Fruit fly (Drosophila melanogaster): Measurements from ENCODE around the gene CG42238.

The CG42238 gene

DNA sequence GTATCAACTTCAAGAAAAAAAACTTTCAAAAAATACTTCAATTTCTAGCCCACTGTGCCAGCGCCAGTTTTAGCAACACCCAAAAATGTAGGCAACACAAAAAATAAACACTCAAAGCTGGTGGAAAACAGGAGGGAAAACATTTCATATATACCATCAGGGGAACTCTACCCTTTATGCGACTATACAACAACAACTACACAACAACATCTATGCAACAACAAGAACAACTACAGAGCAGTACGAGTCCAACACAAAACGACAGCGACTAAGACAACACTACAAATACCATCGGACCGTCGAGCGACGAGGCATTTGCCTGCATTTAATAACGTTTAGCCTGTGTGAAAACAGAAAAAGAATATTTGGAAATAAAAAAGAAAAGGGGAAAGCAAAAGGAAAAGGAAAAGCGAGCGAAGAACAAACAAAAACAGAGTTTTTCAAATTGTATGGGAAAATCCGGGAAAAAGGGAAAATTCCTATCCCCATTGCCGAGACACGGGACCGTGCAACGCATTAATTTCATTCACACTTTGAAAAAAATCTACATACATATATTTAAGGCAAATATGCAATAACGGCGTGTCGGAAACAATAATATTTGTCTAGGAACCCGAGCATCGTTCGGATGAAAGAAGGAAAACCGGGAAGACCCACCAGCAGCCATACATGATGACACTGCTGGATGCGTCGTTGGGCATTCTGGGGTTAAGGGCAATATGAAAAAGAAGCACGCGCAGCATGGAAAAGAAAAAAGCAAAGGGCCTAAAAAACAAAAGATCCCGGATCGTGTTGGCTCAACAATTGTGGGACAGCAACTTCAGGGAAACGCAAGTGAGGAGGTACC is 57.1 kb downstream of the CG42238 start (continued):
- TF ChIP-seq HLH4C (GFP tag; IDR thresholded peaks at IDR 0.05; ENCODE audit: partially characterized antibody) (no peak), NFAT (GFP tag; IDR thresholded peaks at IDR 0.05) (no peak), Optix (GFP tag; IDR thresholded peaks at IDR 0.05) (no peak), zf30C (GFP tag; optimal IDR thresholded peaks at IDR 0.05) (peak; percentile 61), sens (GFP tag) (peak; percentile 32), lola (GFP tag; optimal IDR thresholded peaks at IDR 0.05) (no peak), CG9727 (GFP tag; optimal IDR thresholded peaks at IDR 0.05) (no peak), btn (GFP tag; optimal IDR thresholded peaks at IDR 0.05) (no peak), CG4404 (GFP tag; IDR thresholded peaks at IDR 0.05) (no peak), CG7556 (GFP tag; optimal IDR thresholded peaks at IDR 0.05) (no peak), CG12942 (GFP tag; optimal IDR thresholded peaks at IDR 0.05) (no peak), sqz (GFP tag; optimal IDR thresholded peaks at IDR 0.05) (peak; percentile 25), CG17829 (tag; optimal IDR thresholded peaks at IDR 0.05) (no peak), CG4424 (GFP tag; optimal IDR thresholded peaks at IDR 0.05) (no peak), Bdp1 (GFP tag; optimal IDR thresholded peaks at IDR 0.05) (no peak), nom (GFP tag; optimal IDR thresholded peaks at IDR 0.05) (no peak), kni (GFP tag; optimal IDR thresholded peaks at IDR 0.05) (peak; percentile 29), luna (GFP tag; optimal IDR thresholded peaks at IDR 0.05) (no peak), CrebB (tag; optimal IDR thresholded peaks at IDR 0.05) (no peak), onecut (GFP tag; IDR thresholded peaks at IDR 0.05) (no peak), az2 (GFP tag; optimal IDR thresholded peaks at IDR 0.05) (no peak), lbe (GFP tag; optimal IDR thresholded peaks at IDR 0.05) (no peak), grn (GFP tag; optimal IDR thresholded peaks at IDR 0.05) (no peak), Sry-β (GFP tag; optimal IDR thresholded peaks at IDR 0.05) (no peak), vnd (GFP tag; IDR thresholded peaks at IDR 0.05; ENCODE audit: partially characterized antibody) (no peak), Ptx1 (GFP tag; IDR thresholded peaks at IDR 0.05) (no peak), odd (GFP tag; optimal IDR thresholded peaks at IDR 0.05) (no peak), CG14710 (tag; optimal IDR thresholded peaks at IDR 0.05) (no peak), Oaz (GFP tag; IDR thresholded peaks at IDR 0.05) (no peak), CG2199 (GFP tag; IDR thresholded peaks at IDR 0.05) (peak; percentile 98), CG8388 (GFP tag; optimal IDR thresholded peaks at IDR 0.05) (no peak), twi (tag; optimal IDR thresholded peaks at IDR 0.05) (peak; percentile 0), Hr51 (GFP tag; optimal IDR thresholded peaks at IDR 0.05) (no peak), CG32772 (GFP tag; IDR thresholded peaks at IDR 0.05) (no peak), Hr39 (optimal IDR thresholded peaks at IDR 0.05) (no peak), tna (GFP tag; IDR thresholded peaks at IDR 0.05; ENCODE audit: partially characterized antibody) (no peak), caup (GFP tag; optimal IDR thresholded peaks at IDR 0.05; ENCODE audit: severe bottlenecking) (no peak)

DNA sequence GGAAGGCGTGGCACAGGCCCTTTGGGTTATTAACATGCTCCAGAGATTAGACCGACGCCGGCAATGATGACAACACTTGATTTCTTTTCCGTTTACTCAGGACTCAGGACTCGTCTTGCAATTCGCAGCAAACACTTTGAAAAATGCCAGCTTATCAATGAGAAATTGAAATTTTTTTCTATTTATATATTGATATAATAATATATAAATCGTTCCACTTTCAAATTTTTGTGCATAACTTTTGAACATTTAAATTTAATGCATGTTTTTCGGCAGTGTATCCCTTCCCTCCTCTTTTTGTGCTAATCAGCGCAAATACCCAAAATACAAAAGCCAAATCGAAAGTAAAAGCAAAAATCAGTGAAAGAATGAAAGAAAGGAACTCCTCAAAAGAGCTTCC is 60.4 kb downstream of the CG42238 start:
- TF ChIP-seq emc (GFP tag; optimal IDR thresholded peaks at IDR 0.05) (no peak), CG12942 (GFP tag; optimal IDR thresholded peaks at IDR 0.05) (no peak), Drgx (GFP tag; IDR thresholded peaks at IDR 0.05) (no peak), CG2678 (tag; optimal IDR thresholded peaks at IDR 0.05) (peak; percentile 38), phol (tag; optimal IDR thresholded peaks at IDR 0.05) (peak; percentile 10), CG11695 (GFP tag; IDR thresholded peaks at IDR 0.05) (no peak), Elba2 (GFP tag; optimal IDR thresholded peaks at IDR 0.05) (no peak), Ptx1 (GFP tag; IDR thresholded peaks at IDR 0.05) (peak; percentile 37; the same call in 1 of the 2 replicates), HHEX (GFP tag; optimal IDR thresholded peaks at IDR 0.05) (peak; percentile 11), CG10366 (GFP tag; IDR thresholded peaks at IDR 0.05) (0 out of 2 replicates have a peak, but pooled peaks have one; percentile 14), PHDP (tag; optimal IDR thresholded peaks at IDR 0.05) (peak; percentile 13), Aef1 (GFP tag; IDR thresholded peaks at IDR 0.05) (no peak), Hr51 (GFP tag; optimal IDR thresholded peaks at IDR 0.05) (peak in 1 of 2 experiments; percentile 45), inv (GFP tag; IDR thresholded peaks at IDR 0.05; ENCODE audit: partially characterized antibody) (no peak), CG15601 (tag; optimal IDR thresholded peaks at IDR 0.05) (peak; percentile 4), CG30403 (GFP tag; optimal IDR thresholded peaks at IDR 0.05) (peak; percentile 6), nerfin-1 (tag; optimal IDR thresholded peaks at IDR 0.05) (no peak)
